Fruit fly (Drosophila melanogaster) whole organism, adult: ENCODE data around the gene CG12723.

Experiments used
- CG11617 ChIP-seq: fragments of 200-800 bp; sonication (Bioruptor generic); optimal IDR thresholded peaks from 2 replicates; lab custom pipeline; 2017; ENCODE audit warnings: mild to moderate bottlenecking, missing biosample characterization, missing genetic modification reagents, missing genetic modification characterization
- CG12768 ChIP-seq: fragments of 200-800 bp; sonication (Bioruptor generic); optimal IDR thresholded peaks from 2 replicates; lab custom pipeline; 2017; ENCODE audit warnings: missing biosample characterization, missing genetic modification characterization, mild to moderate bottlenecking, moderate library complexity, missing genetic modification reagents
- CG14711 ChIP-seq: fragments of 200-800 bp; sonication (Bioruptor generic); optimal IDR thresholded peaks from 2 replicates; lab custom pipeline; 2018; ENCODE audit warnings: missing biosample characterization, mild to moderate bottlenecking, missing genetic modification characterization, moderate library complexity
- CG1620 ChIP-seq: fragments of 200-800 bp; sonication (Bioruptor generic); optimal IDR thresholded peaks from 2 replicates; lab custom pipeline; 2016; ENCODE audit warnings: missing biosample characterization, missing genetic modification characterization
- CG33017 ChIP-seq: fragments of 200-800 bp; sonication (Bioruptor generic); optimal IDR thresholded peaks from 2 replicates; lab custom pipeline; 2018; ENCODE audit warnings: missing biosample characterization, mild to moderate bottlenecking, missing genetic modification characterization, moderate library complexity
- CG5204 ChIP-seq: fragments of 200-800 bp; sonication (Bioruptor generic); optimal IDR thresholded peaks from 2 replicates; lab custom pipeline; 2016; ENCODE audit warnings: missing biosample characterization, missing genetic modification characterization
- CG7045 ChIP-seq: fragments of 200-800 bp; sonication (Bioruptor generic); optimal IDR thresholded peaks from 2 replicates; lab custom pipeline; 2017; ENCODE audit warnings: missing biosample characterization, mild to moderate bottlenecking, missing genetic modification characterization
- CG7101 ChIP-seq: fragments of 200-800 bp; sonication (Bioruptor generic); optimal IDR thresholded peaks from 2 replicates; lab custom pipeline; 2018; ENCODE audit warnings: missing biosample characterization, mild to moderate bottlenecking, missing genetic modification characterization, moderate library complexity
- Clk ChIP-seq: fragments of 200-800 bp; sonication (Bioruptor generic); optimal IDR thresholded peaks from 2 replicates; lab custom pipeline; 2017; ENCODE audit warnings: missing biosample characterization, missing genetic modification characterization
- Crg-1 ChIP-seq: fragments of 200-800 bp; sonication (Bioruptor generic); optimal IDR thresholded peaks from 2 replicates; lab custom pipeline; 2016; ENCODE audit warnings: missing biosample characterization, missing genetic modification characterization
- Hr96 ChIP-seq: fragments of 200-800 bp; sonication (Bioruptor generic); optimal IDR thresholded peaks from 2 replicates; lab custom pipeline; 2016; ENCODE audit warnings: missing biosample characterization, missing genetic modification characterization
- Mnt ChIP-seq: fragments of 200-800 bp; sonication (Bioruptor generic); optimal IDR thresholded peaks from 2 replicates; lab custom pipeline; 2016; ENCODE audit warnings: missing biosample characterization, mild to moderate bottlenecking, missing genetic modification characterization
- bab1 ChIP-seq: fragments of 200-800 bp; sonication (Bioruptor generic); optimal IDR thresholded peaks from 3 replicates; lab custom pipeline; 2019; ENCODE audit warnings: missing biosample characterization, mild to moderate bottlenecking, missing genetic modification characterization, moderate library complexity
- cic ChIP-seq: fragments of 200-800 bp; sonication (Bioruptor generic); optimal IDR thresholded peaks from 2 replicates; lab custom pipeline; 2017; ENCODE audit warnings: missing biosample characterization, mild to moderate bottlenecking, missing genetic modification characterization, moderate library complexity
- cnc ChIP-seq, 2 experiments: fragments of >200 bp; optimal IDR thresholded peaks; 2 replicates each; lab custom pipeline; 2017
- kay ChIP-seq: fragments of 200-800 bp; sonication (Bioruptor generic); peaks from one replicate; lab custom pipeline; 2016; ENCODE audit warnings: missing biosample characterization, missing genetic modification characterization, borderline replicate concordance
- ovo ChIP-seq: fragments of 200-800 bp; sonication (Bioruptor generic); optimal IDR thresholded peaks from 2 replicates; lab custom pipeline; 2016; ENCODE audit warnings: missing biosample characterization, missing genetic modification characterization
- pad ChIP-seq: fragments of 200-800 bp; sonication (Bioruptor generic); optimal IDR thresholded peaks from 3 replicates; lab custom pipeline; 2017; ENCODE audit warnings: missing biosample characterization, missing genetic modification characterization, mild to moderate bottlenecking, moderate library complexity, missing genetic modification reagents
- tj ChIP-seq: fragments of 200-800 bp; sonication (Bioruptor generic); optimal IDR thresholded peaks from 3 replicates; lab custom pipeline; 2017; ENCODE audit warnings: missing biosample characterization, mild to moderate bottlenecking, missing genetic modification characterization, moderate library complexity
- toe ChIP-seq: fragments of 200-800 bp; sonication (Bioruptor generic); optimal IDR thresholded peaks from 2 replicates; lab custom pipeline; 2016; ENCODE audit warnings: missing biosample characterization, missing genetic modification characterization

The CG12723 gene

dm6 chrX:13210429-13210828 is 18.7 kb upstream of the CG12723 start:
- no peak for TF ChIP-seq CG33017
- TF ChIP-seq bab1 (GFP tag; lab: Kevin White, UChicago), result peak; percentile 11
- no peak for TF ChIP-seq Hr96
- no peak for TF ChIP-seq tj (GFP tag; lab: Kevin White, UChicago)
- no peak for TF ChIP-seq CG11617 (GFP tag; lab: Kevin White, UChicago)
- no peak for TF ChIP-seq Clk (GFP tag; lab: Kevin White, UChicago)
- TF ChIP-seq CG14711 (tag; lab: Kevin White, UChicago), result no peak
- TF ChIP-seq pad (GFP tag; lab: Kevin White, UChicago), result no peak
- no peak for TF ChIP-seq CG7101
- TF ChIP-seq Crg-1 (GFP tag; lab: Kevin White, UChicago), result no peak
- no peak for TF ChIP-seq kay (GFP tag; lab: Kevin White, UChicago)
- TF ChIP-seq CG5204 (GFP tag; lab: Kevin White, UChicago), result no peak
- no peak for TF ChIP-seq CG7045 (GFP tag; lab: Kevin White, UChicago)
- TF ChIP-seq CG12768, result no peak
- peak; percentile 20 for TF ChIP-seq Mnt (GFP tag; lab: Kevin White, UChicago)
- TF ChIP-seq CG1620 (GFP tag; lab: Kevin White, UChicago), result no peak
- no peak for TF ChIP-seq cnc (optimal IDR thresholded peaks at IDR 0.05; lab: Kevin White, UChicago)

DNA sequence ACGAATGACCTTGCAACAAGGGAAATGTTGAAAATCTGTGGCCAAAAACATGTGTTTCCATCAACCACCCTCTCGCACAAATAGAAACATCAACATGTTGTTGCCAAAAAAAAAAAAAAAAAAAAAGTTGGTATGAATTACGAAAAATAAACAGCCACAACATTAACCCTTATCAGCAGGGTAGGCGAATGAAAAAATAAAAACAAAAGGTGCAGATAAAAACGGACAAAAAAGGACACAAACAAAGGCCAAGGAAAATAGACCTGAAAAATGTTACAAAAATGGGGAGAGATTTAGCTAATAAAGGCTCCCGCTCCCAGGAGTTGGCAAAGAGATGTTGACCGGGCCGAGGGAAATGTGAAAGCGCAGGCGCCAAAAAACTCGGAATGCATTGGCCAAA is 17.7 kb upstream of the CG12723 start:
- no peak for TF ChIP-seq CG7045 (GFP tag; lab: Kevin White, UChicago)
- no peak for TF ChIP-seq CG1620 (GFP tag; lab: Kevin White, UChicago)
- TF ChIP-seq CG12768, result no peak
- TF ChIP-seq pad (GFP tag; lab: Kevin White, UChicago), result no peak
- no peak for TF ChIP-seq CG5204 (GFP tag; lab: Kevin White, UChicago)
- TF ChIP-seq cic (GFP tag; lab: Kevin White, UChicago), result no peak
- TF ChIP-seq Crg-1 (GFP tag; lab: Kevin White, UChicago), result no peak
- no peak for TF ChIP-seq toe (GFP tag; lab: Kevin White, UChicago)
- TF ChIP-seq CG7101, result no peak
- no peak for TF ChIP-seq bab1 (GFP tag; lab: Kevin White, UChicago)
- no peak for TF ChIP-seq Mnt (GFP tag; lab: Kevin White, UChicago)
- TF ChIP-seq kay (GFP tag; lab: Kevin White, UChicago), result no peak
- TF ChIP-seq CG33017, result no peak

DNA sequence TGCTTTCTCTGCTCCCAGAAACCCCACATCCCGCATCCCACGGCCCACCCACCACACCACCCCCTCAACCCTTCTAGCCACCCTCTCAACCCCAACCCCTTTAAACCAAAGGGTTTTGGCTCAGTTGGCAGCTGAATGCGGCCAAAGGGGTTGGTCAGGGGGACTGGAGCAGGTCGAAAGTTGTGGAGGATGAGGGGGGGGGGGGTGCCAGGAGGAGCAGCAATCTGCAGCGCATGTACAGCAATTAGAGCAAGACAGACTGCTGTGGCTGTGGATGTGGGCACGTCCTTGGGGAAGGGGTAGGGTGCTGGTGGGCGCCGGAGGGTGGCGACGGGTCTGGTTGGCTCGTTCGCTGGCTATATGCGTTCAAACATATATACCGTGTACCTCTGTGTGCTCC is 16.9 kb upstream of the CG12723 start:
- TF ChIP-seq CG7045 (GFP tag; lab: Kevin White, UChicago) (no peak), CG14711 (tag; lab: Kevin White, UChicago) (no peak), pad (GFP tag; lab: Kevin White, UChicago) (no peak), CG12768 (no peak), CG11617 (GFP tag; lab: Kevin White, UChicago) (no peak), Hr96 (no peak), CG7101 (no peak), CG1620 (GFP tag; lab: Kevin White, UChicago) (no peak), bab1 (GFP tag; lab: Kevin White, UChicago) (no peak), kay (GFP tag; lab: Kevin White, UChicago) (no peak), CG33017 (no peak), CG5204 (GFP tag; lab: Kevin White, UChicago) (no peak), ovo (GFP tag; lab: Kevin White, UChicago) (no peak), Clk (GFP tag; lab: Kevin White, UChicago) (no peak), cnc (optimal IDR thresholded peaks at IDR 0.05; lab: Kevin White, UChicago) (no peak), Mnt (GFP tag; lab: Kevin White, UChicago) (no peak), Crg-1 (GFP tag; lab: Kevin White, UChicago) (no peak), tj (GFP tag; lab: Kevin White, UChicago) (no peak), toe (GFP tag; lab: Kevin White, UChicago) (no peak)

dm6 chrX:13208075-13208474 is 16.4 kb upstream of the CG12723 start:
- no peak for TF ChIP-seq bab1 (GFP tag; lab: Kevin White, UChicago)
- TF ChIP-seq CG7101, result peak; percentile 32
- no peak for TF ChIP-seq CG12768
- no peak for TF ChIP-seq Hr96
- TF ChIP-seq CG14711 (tag; lab: Kevin White, UChicago), result no peak
- TF ChIP-seq cnc (optimal IDR thresholded peaks at IDR 0.05; lab: Kevin White, UChicago), result no peak
- TF ChIP-seq CG1620 (GFP tag; lab: Kevin White, UChicago), result no peak
- TF ChIP-seq CG33017, result no peak
- TF ChIP-seq CG11617 (GFP tag; lab: Kevin White, UChicago), result no peak

DNA sequence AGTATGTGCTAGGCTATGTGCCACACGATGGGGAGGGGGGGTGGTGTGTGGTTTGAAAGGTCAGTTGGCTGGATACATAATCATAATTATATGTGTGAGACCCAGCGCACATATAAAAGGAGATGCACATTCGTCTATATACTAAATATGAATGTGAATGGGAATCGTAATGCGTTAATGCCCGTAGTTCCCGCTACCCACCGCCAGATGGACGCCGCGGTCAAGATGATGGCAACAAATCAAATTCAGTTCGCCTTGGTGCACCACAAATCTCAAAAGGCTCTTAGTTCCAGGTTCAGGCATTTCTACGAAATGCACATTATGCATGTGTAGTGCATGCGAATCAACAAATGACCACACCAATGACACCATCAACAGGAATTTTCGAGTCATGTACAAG is 13.0 kb upstream of the CG12723 start:
- TF ChIP-seq cic (GFP tag; lab: Kevin White, UChicago), result no peak
- TF ChIP-seq CG7045 (GFP tag; lab: Kevin White, UChicago), result no peak
- no peak for TF ChIP-seq CG1620 (GFP tag; lab: Kevin White, UChicago)
- TF ChIP-seq tj (GFP tag; lab: Kevin White, UChicago), result no peak
- TF ChIP-seq CG11617 (GFP tag; lab: Kevin White, UChicago), result no peak
- no peak for TF ChIP-seq Hr96
- TF ChIP-seq cnc (optimal IDR thresholded peaks at IDR 0.05; lab: Kevin White, UChicago), result no peak
- no peak for TF ChIP-seq ovo (GFP tag; lab: Kevin White, UChicago)

dm6 chrX:13202162-13202561 is 10.5 kb upstream of the CG12723 start, which contains the start of gene CG44437:
Gene CG44437, minus strand, starts transcription at chrX:13202262.
- TF ChIP-seq Crg-1 (GFP tag; lab: Kevin White, UChicago) (no peak), pad (GFP tag; lab: Kevin White, UChicago) (no peak), kay (GFP tag; lab: Kevin White, UChicago) (peak; percentile 45), toe (GFP tag; lab: Kevin White, UChicago) (no peak), cnc (optimal IDR thresholded peaks at IDR 0.05; lab: Kevin White, UChicago) (no peak), CG7101 (no peak)
